Worm (Caenorhabditis elegans) whole organism, L2 larva: ENCODE results near the gene mbr-1.

Source experiments
- ceh-82 ChIP-seq: fragments of 150-350 bp; optimal IDR thresholded peaks from 2 replicates; lab custom pipeline; 2014; ENCODE audit warnings: missing biosample characterization, missing genetic modification characterization
- lin-39 ChIP-seq: fragments of 150-350 bp; optimal IDR thresholded peaks from 2 replicates; lab custom pipeline; 2014; ENCODE audit warnings: missing biosample characterization, missing genetic modification reagents, missing genetic modification characterization
- lsy-2 ChIP-seq, 2 experiments: fragments of 150-350 bp in 1 of 2; sonication (generic microtip) in 1 of 2; optimal IDR thresholded peaks; 2 replicates each; lab custom pipeline; 2014 to 2017; ENCODE audit warnings: missing biosample characterization in 2 of 2, missing genetic modification characterization in 2 of 2
- mab-5 ChIP-seq: fragments of 150-350 bp; optimal IDR thresholded peaks from 2 replicates; lab custom pipeline; 2014; ENCODE audit warnings: missing biosample characterization, missing genetic modification characterization
- nhr-12 ChIP-seq: fragments of 150-350 bp; optimal IDR thresholded peaks from 2 replicates; lab custom pipeline; 2014; ENCODE audit warnings: missing biosample characterization, missing genetic modification characterization
- nhr-237 ChIP-seq: fragments of 150-350 bp; optimal IDR thresholded peaks from 2 replicates; lab custom pipeline; 2014; ENCODE audit warnings: missing biosample characterization, missing genetic modification characterization
- zag-1 ChIP-seq: fragments of 150-350 bp; optimal IDR thresholded peaks from 2 replicates; lab custom pipeline; 2014; ENCODE audit warnings: missing biosample characterization, missing genetic modification characterization
- ztf-1 ChIP-seq: fragments of 200-800 bp; sonication (Bioruptor generic); conservative IDR thresholded peaks from 2 replicates; pipeline ENCODE4 v1.3.6; 2022; ENCODE audit warnings: missing genetic modification characterization, missing compliant biosample characterization

ce11 chrX:10677552-10677951 is 44.3 kb downstream of the mbr-1 start:
- TF ChIP-seq lin-39 (tag; lab: Kevin White, UChicago) (no peak), nhr-12 (tag; lab: Kevin White, UChicago) (no peak), ceh-82 (tag; lab: Kevin White, UChicago) (no peak), lsy-2 (tag; optimal IDR thresholded peaks at IDR 0.05; lab: Kevin White, UChicago) (peak in 1 of 2 experiments; percentile 19), mab-5 (tag; lab: Kevin White, UChicago) (no peak), zag-1 (tag; lab: Kevin White, UChicago) (no peak), nhr-237 (no peak), ztf-1 (GFP tag; lab: Robert Waterston, UW) (no peak)
